Worm (Caenorhabditis elegans) whole organism, midembryonic: ENCODE data around the gene trmt-10A.

Experiments
- T22C8.4 ChIP-seq: fragments of 200-800 bp; sonication (Bioruptor generic); IDR thresholded peaks from 2 replicates; pipeline ENCODE4 v1.3.6; 2022; ENCODE audit warnings: missing genetic modification characterization, missing compliant biosample characterization
- cog-1 ChIP-seq: sonication (generic microtip); optimal IDR thresholded peaks from 2 replicates; lab custom pipeline; 2016; ENCODE audit warnings: missing genetic modification characterization, missing compliant biosample characterization
- flt-1 ChIP-seq: fragments of 200-800 bp; sonication (Bioruptor generic); IDR thresholded peaks from 2 replicates; pipeline ENCODE4 v1.3.6; 2022; ENCODE audit warnings: missing genetic modification characterization, missing compliant biosample characterization
- klf-2 ChIP-seq: fragments of 200-800 bp; sonication (Bioruptor generic); conservative IDR thresholded peaks from 2 replicates; pipeline ENCODE4 v1.3.6; 2022; ENCODE audit warnings: missing genetic modification reagents, missing genetic modification characterization, missing compliant biosample characterization
- med-1 ChIP-seq: sonication (generic microtip); optimal IDR thresholded peaks from 2 replicates; lab custom pipeline; 2017; ENCODE audit warnings: missing genetic modification characterization, mild to moderate bottlenecking, missing compliant biosample characterization, antibody characterized with exemption, missing genetic modification reagents; ENCODE audit not compliant: insufficient read depth
- ref-1 ChIP-seq: fragments of 200-800 bp; sonication (Bioruptor generic); conservative IDR thresholded peaks from 2 replicates; pipeline ENCODE4 v1.3.6; 2022; ENCODE audit warnings: missing genetic modification reagents, missing genetic modification characterization, missing compliant biosample characterization
- tab-1 ChIP-seq: fragments of 200-800 bp; sonication (Bioruptor generic); IDR thresholded peaks from 2 replicates; pipeline ENCODE4 v1.3.6; 2022; ENCODE audit warnings: missing genetic modification characterization, missing compliant biosample characterization
- ztf-23 ChIP-seq: fragments of 200-800 bp; sonication (Bioruptor generic); IDR thresholded peaks from 2 replicates; pipeline ENCODE4 v1.3.6; 2022; ENCODE audit warnings: missing genetic modification reagents, missing genetic modification characterization, missing compliant biosample characterization
- ztf-29 ChIP-seq: fragments of 200-800 bp; sonication (Bioruptor generic); IDR thresholded peaks from 2 replicates; pipeline ENCODE4 v1.3.6; 2022; ENCODE audit warnings: missing genetic modification reagents, missing genetic modification characterization, missing compliant biosample characterization

The trmt-10A gene

ce11 chrIV:9943214-9943613 lies 11.2 kb upstream of the trmt-10A start:
- TF ChIP-seq med-1 (GFP tag; lab: Kevin White, UChicago), result no peak
- no peak for TF ChIP-seq ztf-23 (GFP tag; lab: Robert Waterston, UW)
- no peak for TF ChIP-seq klf-2 (GFP tag; lab: Robert Waterston, UW)
- TF ChIP-seq tab-1 (GFP tag; lab: Robert Waterston, UW), result no peak

- no peak for TF ChIP-seq ref-1 (GFP tag; lab: Robert Waterston, UW)
- no peak for TF ChIP-seq T22C8.4 (GFP tag; lab: Robert Waterston, UW)
- no peak for TF ChIP-seq med-1 (GFP tag; lab: Kevin White, UChicago)
- no peak for TF ChIP-seq tab-1 (GFP tag; lab: Robert Waterston, UW)
- TF ChIP-seq klf-2 (GFP tag; lab: Robert Waterston, UW), result no peak
- TF ChIP-seq ztf-29 (GFP tag; lab: Robert Waterston, UW), result no peak
- no peak for TF ChIP-seq flt-1 (GFP tag; lab: Robert Waterston, UW)
- no peak for TF ChIP-seq ztf-23 (GFP tag; lab: Robert Waterston, UW)
- no peak for TF ChIP-seq cog-1
Observed at ce11 chrIV:9933580-9933979, 1.6 kb upstream of the trmt-10A start, which contains the start of gene spe-29. TSS of gene spe-29 (plus strand) at chrIV:9933880.

- TF ChIP-seq tab-1 (GFP tag; lab: Robert Waterston, UW) (no peak), cog-1 (no peak), klf-2 (GFP tag; lab: Robert Waterston, UW) (no peak), ref-1 (GFP tag; lab: Robert Waterston, UW) (no peak), ztf-29 (GFP tag; lab: Robert Waterston, UW) (no peak)
Observed at ce11 chrIV:9928180-9928896, 3.7 kb downstream of the trmt-10A start, which contains the start of gene dur-1. TSS of gene dur-1 (minus strand) at chrIV:9928230.

ce11 chrIV:9924419-9924818 lies 7.6 kb downstream of the trmt-10A start:
- TF ChIP-seq cog-1 (no peak), ztf-23 (GFP tag; lab: Robert Waterston, UW) (no peak), tab-1 (GFP tag; lab: Robert Waterston, UW) (no peak), ztf-29 (GFP tag; lab: Robert Waterston, UW) (no peak), flt-1 (GFP tag; lab: Robert Waterston, UW) (no peak), med-1 (GFP tag; lab: Kevin White, UChicago) (no peak), klf-2 (GFP tag; lab: Robert Waterston, UW) (no peak), T22C8.4 (GFP tag; lab: Robert Waterston, UW) (no peak), ref-1 (GFP tag; lab: Robert Waterston, UW) (no peak)

- no peak for TF ChIP-seq cog-1
Observed at ce11 chrIV:9920426-9920825, 11.6 kb downstream of the trmt-10A start.

- TF ChIP-seq tab-1 (GFP tag; lab: Robert Waterston, UW) (no peak), klf-2 (GFP tag; lab: Robert Waterston, UW) (no peak), cog-1 (no peak), flt-1 (GFP tag; lab: Robert Waterston, UW) (no peak), med-1 (GFP tag; lab: Kevin White, UChicago) (no peak), T22C8.4 (GFP tag; lab: Robert Waterston, UW) (no peak), ztf-23 (GFP tag; lab: Robert Waterston, UW) (no peak), ztf-29 (GFP tag; lab: Robert Waterston, UW) (no peak), ref-1 (GFP tag; lab: Robert Waterston, UW) (no peak)
Observed at ce11 chrIV:9918021-9918420, 14.0 kb downstream of the trmt-10A start.

- TF ChIP-seq ref-1 (GFP tag; lab: Robert Waterston, UW), result no peak
- TF ChIP-seq klf-2 (GFP tag; lab: Robert Waterston, UW), result no peak
- TF ChIP-seq T22C8.4 (GFP tag; lab: Robert Waterston, UW), result no peak
- TF ChIP-seq flt-1 (GFP tag; lab: Robert Waterston, UW), result no peak
- TF ChIP-seq cog-1, result no peak
- no peak for TF ChIP-seq ztf-29 (GFP tag; lab: Robert Waterston, UW)
- no peak for TF ChIP-seq ztf-23 (GFP tag; lab: Robert Waterston, UW)
- no peak for TF ChIP-seq tab-1 (GFP tag; lab: Robert Waterston, UW)
- TF ChIP-seq med-1 (GFP tag; lab: Kevin White, UChicago), result no peak
Observed at ce11 chrIV:9916224-9916623, 15.8 kb downstream of the trmt-10A start, which contains the start of gene bed-3. TSS of gene bed-3 (plus strand) at chrIV:9916524.

ce11 chrIV:9915128-9915527 lies 16.9 kb downstream of the trmt-10A start:
- TF ChIP-seq tab-1 (GFP tag; lab: Robert Waterston, UW), result no peak
- no peak for TF ChIP-seq ztf-23 (GFP tag; lab: Robert Waterston, UW)
- no peak for TF ChIP-seq klf-2 (GFP tag; lab: Robert Waterston, UW)
- no peak for TF ChIP-seq med-1 (GFP tag; lab: Kevin White, UChicago)
- TF ChIP-seq ref-1 (GFP tag; lab: Robert Waterston, UW), result no peak
- TF ChIP-seq ztf-29 (GFP tag; lab: Robert Waterston, UW), result no peak
- TF ChIP-seq T22C8.4 (GFP tag; lab: Robert Waterston, UW), result no peak
- TF ChIP-seq cog-1, result no peak
- no peak for TF ChIP-seq flt-1 (GFP tag; lab: Robert Waterston, UW)

- TF ChIP-seq ztf-29 (GFP tag; lab: Robert Waterston, UW) (no peak), flt-1 (GFP tag; lab: Robert Waterston, UW) (no peak), med-1 (GFP tag; lab: Kevin White, UChicago) (no peak), ref-1 (GFP tag; lab: Robert Waterston, UW) (no peak), klf-2 (GFP tag; lab: Robert Waterston, UW) (no peak), ztf-23 (GFP tag; lab: Robert Waterston, UW) (no peak), tab-1 (GFP tag; lab: Robert Waterston, UW) (no peak), T22C8.4 (GFP tag; lab: Robert Waterston, UW) (no peak), cog-1 (no peak)
Observed at ce11 chrIV:9913064-9913463, 18.9 kb downstream of the trmt-10A start.
